Worm (Caenorhabditis elegans) whole organism, L1 larva: Measurements from ENCODE around the gene C16D9.4.

ENCODE experiments used
- ama-1 ChIP-seq: fragments of 150-350 bp; optimal IDR thresholded peaks from 2 replicates; lab custom pipeline; 2014
- efl-3 ChIP-seq: fragments of 200-800 bp; sonication (Bioruptor generic); optimal IDR thresholded peaks from 2 replicates; lab custom pipeline; 2018; ENCODE audit warnings: mild to moderate bottlenecking, missing genetic modification characterization, missing compliant biosample characterization
- elt-3 ChIP-seq, 6 experiments: fragments of 150-350 bp in 1 of 6; sonication (generic microtip); optimal IDR thresholded peaks; 2 replicates each; lab custom pipeline; 2017 to 2018; ENCODE audit warnings: missing biosample characterization in 6 of 6, missing genetic modification characterization in 6 of 6, inconsistent platforms in 1 of 6
- lin-13 ChIP-seq: fragments of 150-350 bp; optimal IDR thresholded peaks from 2 replicates; lab custom pipeline; 2014; ENCODE audit warnings: missing biosample characterization, missing genetic modification reagents, missing genetic modification characterization
- mdl-1 ChIP-seq, 2 experiments: fragments of 150-350 bp; optimal IDR thresholded peaks; 2 replicates each; lab custom pipeline; 2014 to 2017; ENCODE audit warnings: missing biosample characterization in 2 of 2, missing genetic modification characterization in 2 of 2, inconsistent platforms in 1 of 2
- nhr-12 ChIP-seq: sonication (generic microtip); optimal IDR thresholded peaks from 2 replicates; lab custom pipeline; 2017; ENCODE audit warnings: missing biosample characterization, missing genetic modification characterization
- nhr-237 ChIP-seq: fragments of 150-350 bp; optimal IDR thresholded peaks from 2 replicates; lab custom pipeline; 2014; ENCODE audit warnings: missing biosample characterization, missing genetic modification characterization
- nhr-28 ChIP-seq: fragments of 150-350 bp; optimal IDR thresholded peaks from 2 replicates; lab custom pipeline; 2014; ENCODE audit warnings: missing biosample characterization, missing genetic modification characterization
- nhr-90 ChIP-seq: sonication (generic microtip); optimal IDR thresholded peaks from 2 replicates; lab custom pipeline; 2016; ENCODE audit warnings: mild to moderate bottlenecking, missing genetic modification characterization, missing compliant biosample characterization; ENCODE audit not compliant: poor library complexity
- snpc-4 ChIP-seq: fragments of 150-350 bp; optimal IDR thresholded peaks from 2 replicates; lab custom pipeline; 2014; ENCODE audit warnings: missing biosample characterization, missing genetic modification characterization
- tbx-2 ChIP-seq: sonication (generic microtip); optimal IDR thresholded peaks from 2 replicates; lab custom pipeline; 2016; ENCODE audit warnings: missing genetic modification characterization, missing compliant biosample characterization
- unc-86 ChIP-seq: sonication (generic microtip); optimal IDR thresholded peaks from 2 replicates; lab custom pipeline; 2016; ENCODE audit warnings: missing genetic modification characterization, missing compliant biosample characterization
- ztf-11 ChIP-seq, 2 experiments: sonication (generic microtip); optimal IDR thresholded peaks; 2 replicates each; lab custom pipeline; 2016 to 2017; ENCODE audit warnings: missing genetic modification characterization in 2 of 2, missing biosample characterization in 1 of 2, missing compliant biosample characterization in 1 of 2
- ztf-4 ChIP-seq: fragments of 150-350 bp; optimal IDR thresholded peaks from 2 replicates; lab custom pipeline; 2014; ENCODE audit warnings: missing biosample characterization, missing genetic modification characterization

- TF ChIP-seq unc-86 (tag; lab: Kevin White, UChicago), result no peak
- TF ChIP-seq nhr-90 (tag; lab: Kevin White, UChicago), result no peak
- no peak for TF ChIP-seq snpc-4
- no peak for TF ChIP-seq efl-3
- no peak for TF ChIP-seq nhr-12
- no peak for TF ChIP-seq ztf-4 (tag; lab: Kevin White, UChicago)
- no peak for TF ChIP-seq nhr-28
- TF ChIP-seq ama-1 (lab: Kevin White, UChicago), result no peak
- no peak for TF ChIP-seq tbx-2 (tag; lab: Kevin White, UChicago)
- no peak for TF ChIP-seq lin-13
- no peak for TF ChIP-seq nhr-237 (tag; lab: Kevin White, UChicago)
- no peak for TF ChIP-seq ztf-11 (tag; optimal IDR thresholded peaks at IDR 0.05; lab: Kevin White, UChicago)
- TF ChIP-seq elt-3 (tag; optimal IDR thresholded peaks at IDR 0.05; lab: Kevin White, UChicago), result no peak
- no peak for TF ChIP-seq mdl-1 (tag; optimal IDR thresholded peaks at IDR 0.05; lab: Kevin White, UChicago)
Observed at ce11 chrV:8267275-8267674, 24.6 kb upstream of the C16D9.4 start.
